Fruit fly (Drosophila melanogaster) whole organism, embryonic: Measurements from ENCODE around the gene CG7332.

Experiments
- Blimp-1 ChIP-seq: fragments of 200-800 bp; sonication (Bioruptor generic); optimal IDR thresholded peaks from 3 replicates; lab custom pipeline; 2018; ENCODE audit warnings: missing biosample characterization, missing genetic modification characterization, mild to moderate bottlenecking, moderate library complexity, missing genetic modification reagents
- CG10959 ChIP-seq: fragments of 200-800 bp; sonication (Bioruptor generic); IDR thresholded peaks from 2 replicates; pipeline ENCODE4 v1.3.6; 2022; ENCODE audit warnings: missing biosample characterization, missing genetic modification characterization
- CG12769 ChIP-seq: fragments of 200-800 bp; sonication (Bioruptor generic); optimal IDR thresholded peaks from 2 replicates; lab custom pipeline; 2019; ENCODE audit warnings: missing biosample characterization, mild to moderate bottlenecking, missing genetic modification characterization, moderate library complexity
- CG13894 ChIP-seq: fragments of 200-800 bp; sonication (Bioruptor generic); optimal IDR thresholded peaks from 3 replicates; lab custom pipeline; 2018; ENCODE audit warnings: missing biosample characterization, mild to moderate bottlenecking, missing genetic modification characterization, moderate library complexity
- CG15269 ChIP-seq: fragments of 200-800 bp; sonication (Bioruptor generic); optimal IDR thresholded peaks from 2 replicates; lab custom pipeline; 2018; ENCODE audit warnings: missing biosample characterization, mild to moderate bottlenecking, missing genetic modification characterization, moderate library complexity
- CG15601 ChIP-seq: fragments of 200-800 bp; sonication (Bioruptor generic); optimal IDR thresholded peaks from 3 replicates; lab custom pipeline; 2019; ENCODE audit warnings: missing biosample characterization, mild to moderate bottlenecking, missing genetic modification characterization, moderate library complexity
- CG1603 ChIP-seq: fragments of 200-800 bp; sonication (Bioruptor generic); optimal IDR thresholded peaks from 2 replicates; lab custom pipeline; 2019; ENCODE audit warnings: missing biosample characterization, mild to moderate bottlenecking, missing genetic modification characterization, moderate library complexity
- CG17359 ChIP-seq: fragments of 200-800 bp; sonication (Bioruptor generic); optimal IDR thresholded peaks from 3 replicates; lab custom pipeline; 2018; ENCODE audit warnings: missing biosample characterization, mild to moderate bottlenecking, missing genetic modification characterization, moderate library complexity
- CG17829 ChIP-seq: fragments of 200-800 bp; optimal IDR thresholded peaks from 2 replicates; lab custom pipeline; 2019; ENCODE audit warnings: missing biosample characterization, mild to moderate bottlenecking, missing genetic modification characterization, moderate library complexity
- CG42726 ChIP-seq: fragments of 200-800 bp; sonication (Bioruptor generic); IDR thresholded peaks from 2 replicates; pipeline ENCODE4 v1.3.6; 2022; ENCODE audit warnings: missing biosample characterization, missing genetic modification characterization; ENCODE audit not compliant: partially characterized antibody
- CG4360 ChIP-seq: fragments of 200-800 bp; sonication (Bioruptor generic); IDR thresholded peaks from 2 replicates; pipeline ENCODE4 v1.3.6; 2022; ENCODE audit warnings: missing biosample characterization, missing genetic modification characterization
- CG4404 ChIP-seq: fragments of 200-800 bp; sonication (Bioruptor generic); IDR thresholded peaks from 2 replicates; pipeline ENCODE4 v1.3.6; 2022; ENCODE audit warnings: missing biosample characterization, missing genetic modification characterization
- CG5180 ChIP-seq: fragments of 200-800 bp; sonication (Bioruptor generic); optimal IDR thresholded peaks from 3 replicates; lab custom pipeline; 2017; ENCODE audit warnings: missing biosample characterization, missing genetic modification characterization, mild to moderate bottlenecking, moderate library complexity, missing genetic modification reagents
- CG5953 ChIP-seq: fragments of 200-800 bp; sonication (Bioruptor generic); IDR thresholded peaks from 2 replicates; pipeline ENCODE4 v1.3.6; 2022; ENCODE audit warnings: missing biosample characterization, missing genetic modification characterization
- CG7786 ChIP-seq: fragments of 200-800 bp; sonication (Bioruptor generic); optimal IDR thresholded peaks from 2 replicates; lab custom pipeline; 2016; ENCODE audit warnings: missing biosample characterization, missing genetic modification characterization
- CG8290 ChIP-seq, 3 experiments: fragments of 200-800 bp; sonication (Bioruptor generic); optimal IDR thresholded peaks; 2 replicates each; lab custom pipeline; 2016 to 2019; ENCODE audit warnings: missing biosample characterization in 3 of 3, missing genetic modification characterization in 3 of 3, mild to moderate bottlenecking in 2 of 3, moderate library complexity in 1 of 3
- CG8359 ChIP-seq: fragments of 200-800 bp; sonication (Bioruptor generic); optimal IDR thresholded peaks from 2 replicates; lab custom pipeline; 2017; ENCODE audit warnings: missing biosample characterization, mild to moderate bottlenecking, missing genetic modification characterization, borderline replicate concordance
- CG9817 ChIP-seq: fragments of 200-800 bp; sonication (Bioruptor generic); optimal IDR thresholded peaks from 2 replicates; lab custom pipeline; 2018; ENCODE audit warnings: missing biosample characterization, mild to moderate bottlenecking, missing genetic modification characterization, moderate library complexity
- D19A ChIP-seq: fragments of 200-800 bp; optimal IDR thresholded peaks from 3 replicates; lab custom pipeline; 2019; ENCODE audit warnings: missing biosample characterization, mild to moderate bottlenecking, missing genetic modification characterization, moderate library complexity
- Deaf1 ChIP-seq: fragments of 200-800 bp; optimal IDR thresholded peaks from 3 replicates; lab custom pipeline; 2019; ENCODE audit warnings: missing biosample characterization, mild to moderate bottlenecking, missing genetic modification characterization, moderate library complexity
- Fer1 ChIP-seq: fragments of 200-800 bp; sonication (Bioruptor generic); optimal IDR thresholded peaks from 2 replicates; lab custom pipeline; 2017; ENCODE audit warnings: missing biosample characterization, mild to moderate bottlenecking, missing genetic modification characterization
- HLH4C ChIP-seq: fragments of 200-800 bp; sonication (Bioruptor generic); IDR thresholded peaks from 3 replicates; pipeline ENCODE4 v1.3.6; 2022; ENCODE audit warnings: missing biosample characterization, missing genetic modification characterization; ENCODE audit not compliant: partially characterized antibody
- HLHmδ ChIP-seq: fragments of 200-800 bp; sonication (Bioruptor generic); optimal IDR thresholded peaks from 2 replicates; lab custom pipeline; 2018; ENCODE audit warnings: missing biosample characterization, mild to moderate bottlenecking, missing genetic modification characterization, moderate library complexity
- HmgD ChIP-seq: fragments of 200-800 bp; sonication (Bioruptor generic); optimal IDR thresholded peaks from 3 replicates; lab custom pipeline; 2016; ENCODE audit warnings: missing biosample characterization, missing genetic modification characterization
- Jarid2 ChIP-seq: fragments of 200-800 bp; sonication (Bioruptor generic); optimal IDR thresholded peaks from 3 replicates; lab custom pipeline; 2017; ENCODE audit warnings: mild to moderate bottlenecking, missing biosample characterization, missing genetic modification reagents, missing genetic modification characterization
- Med ChIP-seq: fragments of 200-800 bp; sonication (Bioruptor generic); peaks from one replicate; lab custom pipeline; 2016; ENCODE audit warnings: missing biosample characterization, missing genetic modification characterization, mild to moderate bottlenecking, inconsistent platforms, moderate library complexity
- Meics ChIP-seq: fragments of 200-800 bp; sonication (Bioruptor generic); optimal IDR thresholded peaks from 2 replicates; lab custom pipeline; 2017; ENCODE audit warnings: missing biosample characterization, mild to moderate bottlenecking, missing genetic modification characterization
- Neu2 ChIP-seq: fragments of 200-800 bp; sonication (Bioruptor generic); optimal IDR thresholded peaks from 3 replicates; lab custom pipeline; 2016; ENCODE audit warnings: missing biosample characterization, missing genetic modification characterization, borderline replicate concordance
- Pdp1 ChIP-seq, 2 experiments: fragments of 200-800 bp; sonication (Bioruptor generic); optimal IDR thresholded peaks; 3 replicates each; lab custom pipeline; 2016; ENCODE audit warnings: missing biosample characterization in 2 of 2, missing genetic modification characterization in 2 of 2, mild to moderate bottlenecking in 1 of 2, moderate library complexity in 1 of 2
- ash1 ChIP-seq: fragments of 200-800 bp; sonication (Bioruptor generic); optimal IDR thresholded peaks from 2 replicates; lab custom pipeline; 2018; ENCODE audit warnings: missing biosample characterization, mild to moderate bottlenecking, missing genetic modification characterization
- btn ChIP-seq: fragments of 200-800 bp; sonication (Bioruptor generic); optimal IDR thresholded peaks from 2 replicates; lab custom pipeline; 2016; ENCODE audit warnings: missing biosample characterization, missing genetic modification characterization
- caup ChIP-seq: fragments of 200-800 bp; sonication (Bioruptor generic); optimal IDR thresholded peaks from 3 replicates; lab custom pipeline; 2017; ENCODE audit warnings: missing biosample characterization, mild to moderate bottlenecking, missing genetic modification characterization, moderate library complexity; ENCODE audit not compliant: severe bottlenecking
- cg ChIP-seq: fragments of 200-800 bp; sonication (Bioruptor generic); optimal IDR thresholded peaks from 3 replicates; lab custom pipeline; 2019; ENCODE audit warnings: missing biosample characterization, mild to moderate bottlenecking, missing genetic modification characterization, moderate library complexity
- chinmo ChIP-seq: fragments of 200-800 bp; sonication (Bioruptor generic); IDR thresholded peaks from 4 replicates; pipeline ENCODE4 v1.3.6; 2022; ENCODE audit warnings: missing biosample characterization, missing genetic modification characterization; ENCODE audit not compliant: partially characterized antibody
- chm ChIP-seq: fragments of 200-800 bp; sonication (Bioruptor generic); IDR thresholded peaks from 2 replicates; pipeline ENCODE4 v1.3.6; 2022; ENCODE audit warnings: missing biosample characterization, missing genetic modification characterization
- ci ChIP-seq: fragments of 200-800 bp; sonication (Bioruptor generic); IDR thresholded peaks from 3 replicates; pipeline ENCODE4 v1.3.6; 2022; ENCODE audit warnings: missing biosample characterization, missing genetic modification characterization
- ken ChIP-seq: fragments of 200-800 bp; sonication (Bioruptor generic); IDR thresholded peaks from 3 replicates; pipeline ENCODE4 v1.3.6; 2022; ENCODE audit warnings: missing biosample characterization, missing genetic modification characterization
- kni ChIP-seq: fragments of 200-800 bp; sonication (Bioruptor generic); optimal IDR thresholded peaks from 3 replicates; lab custom pipeline; 2017; ENCODE audit warnings: mild to moderate bottlenecking, missing biosample characterization, missing genetic modification reagents, missing genetic modification characterization
- lab ChIP-seq: fragments of 200-800 bp; sonication (Bioruptor generic); optimal IDR thresholded peaks from 3 replicates; lab custom pipeline; 2017; ENCODE audit warnings: missing biosample characterization, missing genetic modification characterization, mild to moderate bottlenecking, moderate library complexity, missing genetic modification reagents
- nom ChIP-seq: fragments of 200-800 bp; sonication (Bioruptor generic); optimal IDR thresholded peaks from 2 replicates; lab custom pipeline; 2017; ENCODE audit warnings: missing biosample characterization, missing genetic modification characterization, mild to moderate bottlenecking, moderate library complexity, missing genetic modification reagents
- oc ChIP-seq: fragments of 200-800 bp; sonication (Bioruptor generic); optimal IDR thresholded peaks from 2 replicates; lab custom pipeline; 2018; ENCODE audit warnings: missing biosample characterization, mild to moderate bottlenecking, missing genetic modification characterization, moderate library complexity
- onecut ChIP-seq: fragments of 200-800 bp; sonication (Bioruptor generic); IDR thresholded peaks from 2 replicates; pipeline ENCODE4 v1.3.6; 2022; ENCODE audit warnings: missing biosample characterization, missing genetic modification characterization
- ranshi ChIP-seq: fragments of 200-800 bp; sonication (Bioruptor generic); IDR thresholded peaks from 2 replicates; pipeline ENCODE4 v1.3.6; 2022; ENCODE audit warnings: missing biosample characterization, missing genetic modification characterization
- scrt ChIP-seq: fragments of 200-800 bp; sonication (Bioruptor generic); optimal IDR thresholded peaks from 2 replicates; lab custom pipeline; 2018; ENCODE audit warnings: missing biosample characterization, mild to moderate bottlenecking, missing genetic modification characterization, moderate library complexity
- wek ChIP-seq: fragments of 200-800 bp; sonication (Bioruptor generic); optimal IDR thresholded peaks from 3 replicates; lab custom pipeline; 2018; ENCODE audit warnings: missing biosample characterization, mild to moderate bottlenecking, missing genetic modification characterization, moderate library complexity

CG7332 gene

dm6 chrX:18929946-18930562, 45.7 kb downstream of the CG7332 start, which contains the start of gene CG43759 (continued):
- peak; percentile 24 for TF ChIP-seq caup (GFP tag; lab: Kevin White, UChicago)
- TF ChIP-seq ash1 (GFP tag; lab: Kevin White, UChicago) = no peak
- no peak for TF ChIP-seq CG15269
- TF ChIP-seq nom (GFP tag; lab: Kevin White, UChicago) = peak; percentile 39
- TF ChIP-seq CG5180 = peak; percentile 99
- peak; percentile 53 for TF ChIP-seq kni (GFP tag; lab: Kevin White, UChicago)
- TF ChIP-seq wek (GFP tag; lab: Kevin White, UChicago) = peak; percentile 0
- peak; percentile 12 for TF ChIP-seq CG15601 (tag; lab: Kevin White, UChicago)
- TF ChIP-seq CG17359 (tag; lab: Kevin White, UChicago) = no peak
- peak; percentile 63 for TF ChIP-seq cg (GFP tag; lab: Kevin White, UChicago)
- peak; percentile 47 for TF ChIP-seq oc
- peak; percentile 28 for TF ChIP-seq Fer1 (GFP tag; lab: Kevin White, UChicago)
- peak; percentile 30 for TF ChIP-seq Neu2 (GFP tag; lab: Kevin White, UChicago)
- TF ChIP-seq CG42726 (GFP tag; lab: Robert Waterston, UW) = peak; percentile 49; the same call in 1 of the 2 replicates
- TF ChIP-seq CG4360 (GFP tag; lab: Robert Waterston, UW) = 0 out of 2 replicates have a peak, but pooled peaks have one; percentile 10
- peak; percentile 97 for TF ChIP-seq Meics (GFP tag; lab: Kevin White, UChicago)
- peak; percentile 37 for TF ChIP-seq CG17829 (tag; lab: Kevin White, UChicago)
- no peak for TF ChIP-seq CG10959 (GFP tag; lab: Robert Waterston, UW)
- TF ChIP-seq chm (GFP tag; lab: Robert Waterston, UW) = peak; percentile 79
- TF ChIP-seq CG13894 (tag; lab: Kevin White, UChicago) = peak; percentile 57
- TF ChIP-seq Blimp-1 (GFP tag; lab: Kevin White, UChicago) = peak; percentile 7
- TF ChIP-seq Pdp1 (GFP tag; optimal IDR thresholded peaks at IDR 0.05; lab: Kevin White, UChicago) = peak in 1 of 2 experiments; percentile 1
- TF ChIP-seq btn (GFP tag; lab: Kevin White, UChicago) = peak; percentile 14
- TF ChIP-seq CG1603 (tag; lab: Kevin White, UChicago) = peak; percentile 30
- peak; percentile 33 for TF ChIP-seq scrt (GFP tag; lab: Kevin White, UChicago)
- peak; percentile 15 for TF ChIP-seq HmgD (GFP tag; lab: Kevin White, UChicago)
- TF ChIP-seq chinmo (GFP tag; lab: Robert Waterston, UW) = peak; percentile 38; the same call in 1 of the 4 replicates
- TF ChIP-seq ken = 0 out of 3 replicates have a peak, but pooled peaks have one; percentile 27
- TF ChIP-seq Deaf1 = peak; percentile 88
- TF ChIP-seq CG4404 (GFP tag; lab: Robert Waterston, UW) = no peak
- TF ChIP-seq HLH4C = no peak
- peak; percentile 81 for TF ChIP-seq Med
- peak; percentile 94 for TF ChIP-seq Jarid2 (GFP tag; lab: Kevin White, UChicago)
- no peak for TF ChIP-seq CG8290 (GFP tag; optimal IDR thresholded peaks at IDR 0.05; lab: Kevin White, UChicago)
- peak in 1 of 2 experiments; percentile 58 for TF ChIP-seq CG8290 (tag; optimal IDR thresholded peaks at IDR 0.05; lab: Kevin White, UChicago)
- no peak for TF ChIP-seq CG7786 (GFP tag; lab: Kevin White, UChicago)
- peak; percentile 56 for TF ChIP-seq HLHmδ (GFP tag; lab: Kevin White, UChicago)
- peak; percentile 1 for TF ChIP-seq lab (GFP tag; lab: Kevin White, UChicago)
- TF ChIP-seq ci (GFP tag; lab: Robert Waterston, UW) = peak; percentile 58; the same call in 1 of the 3 replicates
- TF ChIP-seq ranshi (GFP tag; lab: Robert Waterston, UW) = 0 out of 2 replicates have a peak, but pooled peaks have one; percentile 9
- peak; percentile 7 for TF ChIP-seq D19A (tag; lab: Kevin White, UChicago)
- TF ChIP-seq CG8359 (GFP tag; lab: Kevin White, UChicago) = peak; percentile 0
- no peak for TF ChIP-seq CG9817 (tag; lab: Kevin White, UChicago)
- TF ChIP-seq CG12769 (tag; lab: Kevin White, UChicago) = peak; percentile 95
- peak; percentile 41 for TF ChIP-seq onecut (GFP tag; lab: Robert Waterston, UW)
- 0 out of 2 replicates have a peak, but pooled peaks have one; percentile 12 for TF ChIP-seq CG5953 (GFP tag; lab: Robert Waterston, UW)
